Worm (Caenorhabditis elegans): ENCODE results near the gene syx-5.

DNA sequence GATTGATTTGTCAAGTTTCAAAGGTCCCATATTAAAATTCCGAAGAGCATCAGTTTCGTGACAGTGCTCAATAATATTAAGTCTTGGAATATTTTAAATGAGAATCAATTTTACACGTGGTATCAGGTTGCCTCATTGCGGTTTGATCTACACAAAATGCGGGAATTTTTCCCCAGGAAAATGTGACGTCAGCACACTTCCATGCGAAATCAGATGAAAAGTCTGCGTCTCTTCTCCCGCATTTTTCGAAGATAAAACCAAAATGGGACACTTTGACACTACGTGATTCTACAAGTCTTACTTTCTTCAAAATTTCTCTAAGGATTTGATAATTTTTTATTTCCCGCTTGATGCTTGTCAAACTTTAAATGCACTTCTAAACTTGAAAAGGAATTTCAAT is 41.8 kb upstream of the syx-5 start:
- TF ChIP-seq jun-1 (tag; optimal IDR thresholded peaks at IDR 0.05) (no peak), egl-27 (tag; optimal IDR thresholded peaks at IDR 0.05) (no peak), ceh-82 (tag; optimal IDR thresholded peaks at IDR 0.05) (no peak), daf-12 (tag; optimal IDR thresholded peaks at IDR 0.05) (no peak), nhr-77 (tag; optimal IDR thresholded peaks at IDR 0.05) (no peak), tbx-2 (tag; optimal IDR thresholded peaks at IDR 0.05) (no peak), nhr-28 (tag; optimal IDR thresholded peaks at IDR 0.05) (no peak)
